Fruit fly (Drosophila melanogaster) whole organism, embryonic: Measurements from ENCODE around the gene CG15914.

Source experiments
- CG11398 ChIP-seq: fragments of 200-800 bp; sonication (Bioruptor generic); optimal IDR thresholded peaks from 2 replicates; lab custom pipeline; 2016; ENCODE audit warnings: missing biosample characterization, missing genetic modification characterization
- CG13123 ChIP-seq: fragments of 200-800 bp; sonication (Bioruptor generic); optimal IDR thresholded peaks from 2 replicates; lab custom pipeline; 2016; ENCODE audit warnings: missing biosample characterization, missing genetic modification characterization
- CG15696 ChIP-seq: fragments of 200-800 bp; sonication (Bioruptor generic); optimal IDR thresholded peaks from 2 replicates; lab custom pipeline; 2019; ENCODE audit warnings: missing biosample characterization, mild to moderate bottlenecking, missing genetic modification characterization, moderate library complexity
- CG16813 ChIP-seq: fragments of 200-800 bp; sonication (Bioruptor generic); IDR thresholded peaks from 3 replicates; pipeline ENCODE4 v1.3.6; 2022; ENCODE audit warnings: missing biosample characterization, missing genetic modification characterization; ENCODE audit not compliant: partially characterized antibody
- CG17359 ChIP-seq: fragments of 200-800 bp; sonication (Bioruptor generic); optimal IDR thresholded peaks from 3 replicates; lab custom pipeline; 2018; ENCODE audit warnings: missing biosample characterization, mild to moderate bottlenecking, missing genetic modification characterization, moderate library complexity
- CG17829 ChIP-seq: fragments of 200-800 bp; optimal IDR thresholded peaks from 2 replicates; lab custom pipeline; 2019; ENCODE audit warnings: missing biosample characterization, mild to moderate bottlenecking, missing genetic modification characterization, moderate library complexity
- CG18619 ChIP-seq: fragments of 200-800 bp; sonication (Bioruptor generic); optimal IDR thresholded peaks from 3 replicates; lab custom pipeline; 2017; ENCODE audit warnings: missing biosample characterization, mild to moderate bottlenecking, missing genetic modification characterization
- CG2199 ChIP-seq: fragments of 200-800 bp; sonication (Bioruptor generic); IDR thresholded peaks from 3 replicates; pipeline ENCODE4 v1.3.6; 2022; ENCODE audit warnings: missing biosample characterization, missing genetic modification characterization
- CG31388 ChIP-seq: fragments of 200-800 bp; sonication (Bioruptor generic); optimal IDR thresholded peaks from 2 replicates; lab custom pipeline; 2016; ENCODE audit warnings: missing biosample characterization, missing genetic modification characterization
- CG42726 ChIP-seq: fragments of 200-800 bp; sonication (Bioruptor generic); IDR thresholded peaks from 2 replicates; pipeline ENCODE4 v1.3.6; 2022; ENCODE audit warnings: missing biosample characterization, missing genetic modification characterization; ENCODE audit not compliant: partially characterized antibody
- CG5180 ChIP-seq: fragments of 200-800 bp; sonication (Bioruptor generic); optimal IDR thresholded peaks from 3 replicates; lab custom pipeline; 2017; ENCODE audit warnings: missing biosample characterization, missing genetic modification characterization, mild to moderate bottlenecking, moderate library complexity, missing genetic modification reagents
- CG5953 ChIP-seq: fragments of 200-800 bp; sonication (Bioruptor generic); IDR thresholded peaks from 2 replicates; pipeline ENCODE4 v1.3.6; 2022; ENCODE audit warnings: missing biosample characterization, missing genetic modification characterization
- CG6791 ChIP-seq: fragments of 200-800 bp; sonication (Bioruptor generic); IDR thresholded peaks from 3 replicates; pipeline ENCODE4 v1.3.6; 2022; ENCODE audit warnings: missing biosample characterization, missing genetic modification characterization; ENCODE audit not compliant: partially characterized antibody
- CG7928 ChIP-seq: fragments of 200-800 bp; sonication (Bioruptor generic); optimal IDR thresholded peaks from 2 replicates; lab custom pipeline; 2017; ENCODE audit warnings: missing biosample characterization, mild to moderate bottlenecking, missing genetic modification characterization
- CG7963 ChIP-seq: fragments of 200-800 bp; sonication (Bioruptor generic); IDR thresholded peaks from 3 replicates; pipeline ENCODE4 v1.3.6; 2022; ENCODE audit warnings: missing biosample characterization, missing genetic modification characterization; ENCODE audit not compliant: partially characterized antibody
- CG8290 ChIP-seq, 3 experiments: fragments of 200-800 bp; sonication (Bioruptor generic); optimal IDR thresholded peaks; 2 replicates each; lab custom pipeline; 2016 to 2019; ENCODE audit warnings: missing biosample characterization in 3 of 3, missing genetic modification characterization in 3 of 3, mild to moderate bottlenecking in 2 of 3, moderate library complexity in 1 of 3
- CG8359 ChIP-seq: fragments of 200-800 bp; sonication (Bioruptor generic); optimal IDR thresholded peaks from 2 replicates; lab custom pipeline; 2017; ENCODE audit warnings: missing biosample characterization, mild to moderate bottlenecking, missing genetic modification characterization, borderline replicate concordance
- CG8765 ChIP-seq: fragments of 200-800 bp; sonication (Bioruptor generic); IDR thresholded peaks from 2 replicates; pipeline ENCODE4 v1.3.6; 2022; ENCODE audit warnings: missing biosample characterization, missing genetic modification characterization
- CG9609 ChIP-seq: fragments of 200-800 bp; sonication (Bioruptor generic); optimal IDR thresholded peaks from 3 replicates; lab custom pipeline; 2016; ENCODE audit warnings: missing biosample characterization, missing genetic modification characterization
- D ChIP-seq, 2 experiments: fragments of 200-800 bp in 1 of 2; fragments of >200 bp in 1 of 2; sonication (Bioruptor generic) in 1 of 2; optimal IDR thresholded peaks; 2 replicates in 1 of 2; 3 replicates in 1 of 2; lab custom pipeline; 2017; ENCODE audit warnings: mild to moderate bottlenecking in 1 of 2, missing biosample characterization in 1 of 2, missing genetic modification characterization in 1 of 2, missing genetic modification reagents in 1 of 2
- D19A ChIP-seq: fragments of 200-800 bp; optimal IDR thresholded peaks from 3 replicates; lab custom pipeline; 2019; ENCODE audit warnings: missing biosample characterization, mild to moderate bottlenecking, missing genetic modification characterization, moderate library complexity
- Elba2 ChIP-seq: fragments of 200-800 bp; sonication (Bioruptor generic); optimal IDR thresholded peaks from 3 replicates; lab custom pipeline; 2016; ENCODE audit warnings: missing biosample characterization, missing genetic modification characterization
- Fer2 ChIP-seq: fragments of 200-800 bp; sonication (Bioruptor generic); optimal IDR thresholded peaks from 2 replicates; lab custom pipeline; 2018; ENCODE audit warnings: missing biosample characterization, mild to moderate bottlenecking, missing genetic modification characterization, moderate library complexity
- Hand ChIP-seq: fragments of 200-800 bp; sonication (Bioruptor generic); optimal IDR thresholded peaks from 2 replicates; lab custom pipeline; 2017; ENCODE audit warnings: mild to moderate bottlenecking, missing biosample characterization, missing genetic modification reagents, missing genetic modification characterization
- Oaz ChIP-seq: fragments of 200-800 bp; sonication (Bioruptor generic); IDR thresholded peaks from 2 replicates; pipeline ENCODE4 v1.3.6; 2022; ENCODE audit warnings: missing biosample characterization, missing genetic modification characterization
- Opbp ChIP-seq: fragments of 200-800 bp; sonication (Bioruptor generic); IDR thresholded peaks from 3 replicates; pipeline ENCODE4 v1.3.6; 2022; ENCODE audit warnings: missing biosample characterization, missing genetic modification characterization; ENCODE audit not compliant: partially characterized antibody
- Rfx ChIP-seq: fragments of 200-800 bp; sonication (Bioruptor generic); IDR thresholded peaks from 2 replicates; pipeline ENCODE4 v1.3.6; 2022; ENCODE audit warnings: missing biosample characterization, missing genetic modification characterization
- Xbp1 ChIP-seq: fragments of 200-800 bp; sonication (Bioruptor generic); optimal IDR thresholded peaks from 3 replicates; lab custom pipeline; 2016; ENCODE audit warnings: missing biosample characterization, mild to moderate bottlenecking, missing genetic modification characterization
- Xrp1 ChIP-seq: fragments of 200-800 bp; sonication (Bioruptor generic); IDR thresholded peaks from 2 replicates; pipeline ENCODE4 v1.3.6; 2022; ENCODE audit warnings: missing biosample characterization, missing genetic modification characterization
- bbx ChIP-seq: fragments of 200-800 bp; sonication (Bioruptor generic); IDR thresholded peaks from 2 replicates; pipeline ENCODE4 v1.3.6; 2022; ENCODE audit warnings: missing biosample characterization, missing genetic modification characterization; ENCODE audit not compliant: partially characterized antibody
- chif ChIP-seq, 2 experiments: fragments of 200-800 bp; sonication (Bioruptor generic); optimal IDR thresholded peaks; 3 replicates each; lab custom pipeline; 2016; ENCODE audit warnings: missing biosample characterization in 2 of 2, missing genetic modification characterization in 2 of 2
- dimm ChIP-seq: fragments of 200-800 bp; sonication (Bioruptor generic); IDR thresholded peaks from 2 replicates; pipeline ENCODE4 v1.3.6; 2022; ENCODE audit warnings: missing biosample characterization, missing genetic modification characterization
- eve ChIP-seq, 2 experiments: fragments of >200 bp; optimal IDR thresholded peaks; 2 replicates each; lab custom pipeline; 2017; ENCODE audit warnings: missing biosample characterization in 2 of 2, missing genetic modification characterization in 2 of 2
- fd96Cb ChIP-seq: fragments of 200-800 bp; sonication (Bioruptor generic); optimal IDR thresholded peaks from 2 replicates; lab custom pipeline; 2018; ENCODE audit warnings: missing biosample characterization, mild to moderate bottlenecking, missing genetic modification characterization, moderate library complexity
- hth ChIP-seq: fragments of >200 bp; optimal IDR thresholded peaks from 2 replicates; lab custom pipeline; 2017; ENCODE audit warnings: inconsistent platforms
- insv ChIP-seq, 2 experiments: fragments of 200-800 bp; sonication (Bioruptor generic); optimal IDR thresholded peaks; 3 replicates each; lab custom pipeline; 2016 to 2018; ENCODE audit warnings: missing biosample characterization in 2 of 2, missing genetic modification characterization in 2 of 2
- lilli ChIP-seq: fragments of 200-800 bp; sonication (Bioruptor generic); optimal IDR thresholded peaks from 3 replicates; lab custom pipeline; 2016; ENCODE audit warnings: missing biosample characterization, missing genetic modification characterization
- nerfin-1 ChIP-seq: fragments of 200-800 bp; sonication (Bioruptor generic); optimal IDR thresholded peaks from 3 replicates; lab custom pipeline; 2019; ENCODE audit warnings: missing biosample characterization, mild to moderate bottlenecking, missing genetic modification characterization, moderate library complexity
- nmo ChIP-seq: fragments of 200-800 bp; sonication (Bioruptor generic); optimal IDR thresholded peaks from 2 replicates; lab custom pipeline; 2018; ENCODE audit warnings: missing biosample characterization, mild to moderate bottlenecking, missing genetic modification characterization, moderate library complexity
- pan ChIP-seq, 4 experiments: fragments of >200 bp in 3 of 4; fragments of 200-800 bp in 1 of 4; sonication (Bioruptor generic) in 1 of 4; optimal IDR thresholded peaks in 3 of 4; IDR thresholded peaks in 1 of 4; 2 replicates each; pipeline versions ENCODE4 v1.3.6 to Lab custom; 2017 to 2022; ENCODE audit warnings: missing biosample characterization in 2 of 4, missing genetic modification characterization in 2 of 4, mixed read lengths in 1 of 4
- pfk ChIP-seq: fragments of 200-800 bp; sonication (Bioruptor generic); optimal IDR thresholded peaks from 2 replicates; lab custom pipeline; 2018; ENCODE audit warnings: missing biosample characterization, mild to moderate bottlenecking, missing genetic modification characterization, moderate library complexity
- phol ChIP-seq: fragments of 200-800 bp; sonication (Bioruptor generic); optimal IDR thresholded peaks from 3 replicates; lab custom pipeline; 2018; ENCODE audit warnings: missing biosample characterization, mild to moderate bottlenecking, missing genetic modification characterization, moderate library complexity
- pros ChIP-seq: fragments of 200-800 bp; sonication (Bioruptor generic); optimal IDR thresholded peaks from 3 replicates; lab custom pipeline; 2019; ENCODE audit warnings: missing biosample characterization, mild to moderate bottlenecking, missing genetic modification characterization, moderate library complexity
- ranshi ChIP-seq: fragments of 200-800 bp; sonication (Bioruptor generic); IDR thresholded peaks from 2 replicates; pipeline ENCODE4 v1.3.6; 2022; ENCODE audit warnings: missing biosample characterization, missing genetic modification characterization
- sd ChIP-seq: fragments of 200-800 bp; sonication (Bioruptor generic); optimal IDR thresholded peaks from 3 replicates; lab custom pipeline; 2018; ENCODE audit warnings: missing biosample characterization, mild to moderate bottlenecking, missing genetic modification characterization, moderate library complexity
- sens ChIP-seq: fragments of 200-800 bp; sonication (Bioruptor generic); peaks from one replicate; lab custom pipeline; 2016; ENCODE audit warnings: missing biosample characterization, missing genetic modification characterization
- seq ChIP-seq: fragments of 200-800 bp; sonication (Bioruptor generic); IDR thresholded peaks from 2 replicates; pipeline ENCODE4 v1.3.6; 2022; ENCODE audit warnings: missing biosample characterization, missing genetic modification characterization
- tup ChIP-seq: fragments of 200-800 bp; sonication (Bioruptor generic); optimal IDR thresholded peaks from 2 replicates; lab custom pipeline; 2016; ENCODE audit warnings: missing biosample characterization, mild to moderate bottlenecking, missing genetic modification characterization, moderate library complexity
- yki ChIP-seq: fragments of >200 bp; optimal IDR thresholded peaks from 3 replicates; lab custom pipeline; 2018

The CG15914 gene

DNA sequence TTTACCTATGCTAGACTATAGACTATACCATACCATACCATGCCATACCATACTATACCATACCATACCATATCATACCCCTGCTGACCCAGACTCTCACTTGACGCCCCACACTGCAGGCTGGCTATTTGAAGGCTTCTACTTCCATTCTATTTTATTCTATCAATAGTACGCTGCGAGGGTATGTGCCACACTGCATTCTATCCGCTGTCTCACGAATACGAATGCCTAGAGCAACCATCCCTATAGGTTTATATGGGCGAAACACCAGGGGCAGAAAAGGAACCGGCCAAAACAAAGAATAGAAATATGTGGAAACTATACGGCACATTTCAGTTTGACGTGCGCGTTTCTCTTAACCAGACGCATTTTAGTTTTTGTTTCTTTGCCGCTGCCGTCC lies 35.4 kb upstream of the CG15914 start:
- no peak for TF ChIP-seq ranshi (GFP tag; lab: Robert Waterston, UW)
- TF ChIP-seq yki (lab: Kevin White, UChicago), result no peak
- TF ChIP-seq CG5953 (GFP tag; lab: Robert Waterston, UW), result no peak
- TF ChIP-seq D (optimal IDR thresholded peaks at IDR 0.05; lab: Kevin White, UChicago), result peak; percentile 28
- no peak for TF ChIP-seq D (GFP tag; optimal IDR thresholded peaks at IDR 0.05; lab: Kevin White, UChicago)
- TF ChIP-seq CG13123, result no peak
- TF ChIP-seq tup, result no peak
- TF ChIP-seq Rfx, result no peak
- TF ChIP-seq pfk (GFP tag; lab: Kevin White, UChicago), result peak; percentile 40
- peak; percentile 56 for TF ChIP-seq pros (GFP tag; lab: Kevin White, UChicago)
- TF ChIP-seq CG15696 (tag; lab: Kevin White, UChicago), result peak; percentile 25
- peak; percentile 46; the same call in 1 of the 2 replicates for TF ChIP-seq bbx
- peak; percentile 89 for TF ChIP-seq sd
- no peak for TF ChIP-seq CG18619 (GFP tag; lab: Kevin White, UChicago)
- 0 out of 3 replicates have a peak, but pooled peaks have one; percentile 25 for TF ChIP-seq CG16813 (GFP tag; lab: Robert Waterston, UW)
- no peak for TF ChIP-seq CG11398
- TF ChIP-seq dimm (GFP tag; lab: Robert Waterston, UW), result no peak
- no peak for TF ChIP-seq CG31388 (GFP tag; lab: Kevin White, UChicago)
- TF ChIP-seq CG8290 (GFP tag; optimal IDR thresholded peaks at IDR 0.05; lab: Kevin White, UChicago), result no peak
- no peak for TF ChIP-seq CG8290 (tag; optimal IDR thresholded peaks at IDR 0.05; lab: Kevin White, UChicago)
- no peak for TF ChIP-seq Fer2 (tag; lab: Kevin White, UChicago)
- no peak for TF ChIP-seq CG8765
- TF ChIP-seq CG2199 (GFP tag; lab: Robert Waterston, UW), result peak; percentile 96; the same call in 2 of the 3 replicates
- no peak for TF ChIP-seq CG7963 (GFP tag; lab: Robert Waterston, UW)
- no peak for TF ChIP-seq Hand
- TF ChIP-seq CG17829, result no peak
- TF ChIP-seq hth (lab: Kevin White, UChicago), result no peak
- TF ChIP-seq insv (GFP tag; optimal IDR thresholded peaks at IDR 0.05; lab: Kevin White, UChicago), result peak in 1 of 2 experiments; percentile 30
- TF ChIP-seq D19A (tag; lab: Kevin White, UChicago), result peak; percentile 5
- TF ChIP-seq fd96Cb (tag; lab: Kevin White, UChicago), result no peak
- no peak for TF ChIP-seq chif (GFP tag; optimal IDR thresholded peaks at IDR 0.05; lab: Kevin White, UChicago)
- TF ChIP-seq CG8359, result no peak
- peak; percentile 10 for TF ChIP-seq CG5180 (GFP tag; lab: Kevin White, UChicago)
- TF ChIP-seq nerfin-1, result peak; percentile 90
- no peak for TF ChIP-seq CG7928 (GFP tag; lab: Kevin White, UChicago)
- peak; percentile 37; the same call in 2 of the 3 replicates for TF ChIP-seq Opbp (GFP tag; lab: Robert Waterston, UW)
- peak; percentile 33 for TF ChIP-seq sens (GFP tag; lab: Kevin White, UChicago)
- peak; percentile 62; the same call in 1 of the 3 replicates for TF ChIP-seq CG6791 (GFP tag; lab: Robert Waterston, UW)

DNA sequence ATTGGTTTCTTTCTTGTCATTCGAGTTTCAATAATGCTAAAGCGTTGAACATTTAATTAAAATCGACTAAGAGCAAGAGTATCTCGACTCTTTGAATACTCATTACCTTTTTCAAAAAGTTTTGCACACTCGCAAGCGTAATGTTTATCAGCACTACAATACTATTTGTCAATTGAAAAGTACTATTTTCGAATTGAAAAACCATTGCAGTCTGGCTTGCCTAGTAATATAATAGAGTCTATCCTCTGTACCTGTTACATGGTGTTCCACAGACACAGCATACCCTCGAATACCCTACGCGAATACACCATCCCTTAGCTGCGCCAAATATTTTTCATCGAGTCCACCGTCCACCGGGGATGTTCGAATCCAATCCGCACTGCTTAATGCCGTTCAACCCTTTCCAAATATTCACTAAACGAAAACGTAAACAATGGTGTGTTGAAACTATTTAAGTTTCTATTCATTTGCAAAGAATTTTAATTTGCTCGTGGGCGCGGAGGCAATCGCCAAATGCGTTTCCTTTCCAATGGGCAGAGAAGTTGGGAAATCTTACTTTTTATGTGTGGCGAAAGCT lies 34.5 kb upstream of the CG15914 start:
- TF ChIP-seq Elba2 (GFP tag; lab: Kevin White, UChicago), result no peak
- peak; percentile 32 for TF ChIP-seq lilli (GFP tag; lab: Kevin White, UChicago)
- peak; percentile 41 for TF ChIP-seq pros (GFP tag; lab: Kevin White, UChicago)
- peak; percentile 1 for TF ChIP-seq CG9609 (GFP tag; lab: Kevin White, UChicago)
- peak; percentile 43 for TF ChIP-seq CG17359
- TF ChIP-seq phol (tag; lab: Kevin White, UChicago), result peak; percentile 42
- TF ChIP-seq Xrp1 (GFP tag; lab: Robert Waterston, UW), result peak; percentile 52
- TF ChIP-seq CG42726 (GFP tag; lab: Robert Waterston, UW), result no peak
- 0 out of 2 replicates have a peak, but pooled peaks have one; percentile 10 for TF ChIP-seq Oaz (GFP tag; lab: Robert Waterston, UW)
- peak; percentile 46 for TF ChIP-seq nmo (GFP tag; lab: Kevin White, UChicago)
- TF ChIP-seq Xbp1 (GFP tag; lab: Kevin White, UChicago), result peak; percentile 43
- TF ChIP-seq seq (GFP tag; lab: Robert Waterston, UW), result peak; percentile 56; the same call in 1 of the 2 replicates
- peak in 1 of 2 experiments; percentile 50 for TF ChIP-seq pan (optimal IDR thresholded peaks at IDR 0.05; lab: Kevin White, UChicago)
- TF ChIP-seq pan (GFP tag; optimal IDR thresholded peaks at IDR 0.05 in 1 of 2, IDR thresholded peaks at IDR 0.05 in 1 of 2), result peak in 1 of 2 experiments; percentile 14
- TF ChIP-seq eve (GFP tag; optimal IDR thresholded peaks at IDR 0.05; lab: Kevin White, UChicago), result peak in 1 of 2 experiments; percentile 36
